Fruit fly (Drosophila melanogaster): ENCODE data around the gene mRpL39.

The mRpL39 gene

dm6 chr3L:14964862-14965261 is 34.6 kb downstream of the mRpL39 start:
- TF ChIP-seq h (optimal IDR thresholded peaks at IDR 0.05) (no peak), ttk (optimal IDR thresholded peaks at IDR 0.05) (no peak), Sin3A (optimal IDR thresholded peaks at IDR 0.05) (no peak), insv (optimal IDR thresholded peaks at IDR 0.05) (no peak), psq (optimal IDR thresholded peaks at IDR 0.05) (no peak), Myc (optimal IDR thresholded peaks at IDR 0.05) (no peak)

dm6 chr3L:14962729-14963128 is 36.7 kb downstream of the mRpL39 start:
- TF ChIP-seq insv (optimal IDR thresholded peaks at IDR 0.05), result no peak
- no peak for TF ChIP-seq Myc (optimal IDR thresholded peaks at IDR 0.05)
- no peak for TF ChIP-seq ttk (optimal IDR thresholded peaks at IDR 0.05)
- TF ChIP-seq Sin3A (optimal IDR thresholded peaks at IDR 0.05), result no peak
- TF ChIP-seq psq (optimal IDR thresholded peaks at IDR 0.05), result no peak
- no peak for TF ChIP-seq h (optimal IDR thresholded peaks at IDR 0.05)

dm6 chr3L:14961027-14961426 is 38.4 kb downstream of the mRpL39 start:
- TF ChIP-seq Myc (optimal IDR thresholded peaks at IDR 0.05) (no peak), ttk (optimal IDR thresholded peaks at IDR 0.05) (no peak), Sin3A (optimal IDR thresholded peaks at IDR 0.05) (no peak)

dm6 chr3L:14960549-14960948 is 38.9 kb downstream of the mRpL39 start:
- no peak for TF ChIP-seq insv (optimal IDR thresholded peaks at IDR 0.05)
- no peak for TF ChIP-seq Sin3A (optimal IDR thresholded peaks at IDR 0.05)
- TF ChIP-seq Myc (optimal IDR thresholded peaks at IDR 0.05), result no peak
- TF ChIP-seq ttk (optimal IDR thresholded peaks at IDR 0.05), result no peak
- TF ChIP-seq psq (optimal IDR thresholded peaks at IDR 0.05), result no peak
- TF ChIP-seq h (optimal IDR thresholded peaks at IDR 0.05), result no peak

dm6 chr3L:14958613-14959327 is 40.7 kb downstream of the mRpL39 start:
- TF ChIP-seq h (optimal IDR thresholded peaks at IDR 0.05), result no peak

dm6 chr3L:14957033-14957328 is 42.5 kb downstream of the mRpL39 start:
- TF ChIP-seq Sin3A (optimal IDR thresholded peaks at IDR 0.05) (no peak), Myc (optimal IDR thresholded peaks at IDR 0.05) (no peak), insv (optimal IDR thresholded peaks at IDR 0.05) (no peak), ttk (optimal IDR thresholded peaks at IDR 0.05) (no peak), h (optimal IDR thresholded peaks at IDR 0.05) (no peak), psq (optimal IDR thresholded peaks at IDR 0.05) (no peak)

dm6 chr3L:14956288-14957032 is 43.0 kb downstream of the mRpL39 start:
- no peak for TF ChIP-seq insv (optimal IDR thresholded peaks at IDR 0.05)
- TF ChIP-seq Myc (optimal IDR thresholded peaks at IDR 0.05), result no peak
- TF ChIP-seq h (optimal IDR thresholded peaks at IDR 0.05), result no peak

- TF ChIP-seq Sin3A (optimal IDR thresholded peaks at IDR 0.05) (no peak), insv (optimal IDR thresholded peaks at IDR 0.05) (no peak), psq (optimal IDR thresholded peaks at IDR 0.05) (no peak), h (optimal IDR thresholded peaks at IDR 0.05) (no peak), Myc (optimal IDR thresholded peaks at IDR 0.05) (no peak), ttk (optimal IDR thresholded peaks at IDR 0.05) (no peak)
Observed at dm6 chr3L:14952858-14953669, 46.4 kb downstream of the mRpL39 start.

- TF ChIP-seq Sin3A (optimal IDR thresholded peaks at IDR 0.05) (no peak), psq (optimal IDR thresholded peaks at IDR 0.05) (no peak), h (optimal IDR thresholded peaks at IDR 0.05) (no peak), ttk (optimal IDR thresholded peaks at IDR 0.05) (no peak), insv (optimal IDR thresholded peaks at IDR 0.05) (no peak), Myc (optimal IDR thresholded peaks at IDR 0.05) (no peak)
Observed at dm6 chr3L:14949943-14950342, 49.5 kb downstream of the mRpL39 start.

Data from Kc167 (cell line).